Fruit fly (Drosophila melanogaster) whole organism, adult: ENCODE data around the gene CG32262.

Experiments used
- CG11617 ChIP-seq: fragments of 200-800 bp; sonication (Bioruptor generic); optimal IDR thresholded peaks from 2 replicates; lab custom pipeline; 2017; ENCODE audit warnings: mild to moderate bottlenecking, missing biosample characterization, missing genetic modification reagents, missing genetic modification characterization
- CG12768 ChIP-seq: fragments of 200-800 bp; sonication (Bioruptor generic); optimal IDR thresholded peaks from 2 replicates; lab custom pipeline; 2017; ENCODE audit warnings: missing biosample characterization, missing genetic modification characterization, mild to moderate bottlenecking, moderate library complexity, missing genetic modification reagents
- CG14711 ChIP-seq: fragments of 200-800 bp; sonication (Bioruptor generic); optimal IDR thresholded peaks from 2 replicates; lab custom pipeline; 2018; ENCODE audit warnings: missing biosample characterization, mild to moderate bottlenecking, missing genetic modification characterization, moderate library complexity
- CG1620 ChIP-seq: fragments of 200-800 bp; sonication (Bioruptor generic); optimal IDR thresholded peaks from 2 replicates; lab custom pipeline; 2016; ENCODE audit warnings: missing biosample characterization, missing genetic modification characterization
- CG33017 ChIP-seq: fragments of 200-800 bp; sonication (Bioruptor generic); optimal IDR thresholded peaks from 2 replicates; lab custom pipeline; 2018; ENCODE audit warnings: missing biosample characterization, mild to moderate bottlenecking, missing genetic modification characterization, moderate library complexity
- CG5204 ChIP-seq: fragments of 200-800 bp; sonication (Bioruptor generic); optimal IDR thresholded peaks from 2 replicates; lab custom pipeline; 2016; ENCODE audit warnings: missing biosample characterization, missing genetic modification characterization
- CG7045 ChIP-seq: fragments of 200-800 bp; sonication (Bioruptor generic); optimal IDR thresholded peaks from 2 replicates; lab custom pipeline; 2017; ENCODE audit warnings: missing biosample characterization, mild to moderate bottlenecking, missing genetic modification characterization
- CG7101 ChIP-seq: fragments of 200-800 bp; sonication (Bioruptor generic); optimal IDR thresholded peaks from 2 replicates; lab custom pipeline; 2018; ENCODE audit warnings: missing biosample characterization, mild to moderate bottlenecking, missing genetic modification characterization, moderate library complexity
- Clk ChIP-seq: fragments of 200-800 bp; sonication (Bioruptor generic); optimal IDR thresholded peaks from 2 replicates; lab custom pipeline; 2017; ENCODE audit warnings: missing biosample characterization, missing genetic modification characterization
- Crg-1 ChIP-seq: fragments of 200-800 bp; sonication (Bioruptor generic); optimal IDR thresholded peaks from 2 replicates; lab custom pipeline; 2016; ENCODE audit warnings: missing biosample characterization, missing genetic modification characterization
- Hr96 ChIP-seq: fragments of 200-800 bp; sonication (Bioruptor generic); optimal IDR thresholded peaks from 2 replicates; lab custom pipeline; 2016; ENCODE audit warnings: missing biosample characterization, missing genetic modification characterization
- Mnt ChIP-seq: fragments of 200-800 bp; sonication (Bioruptor generic); optimal IDR thresholded peaks from 2 replicates; lab custom pipeline; 2016; ENCODE audit warnings: missing biosample characterization, mild to moderate bottlenecking, missing genetic modification characterization
- bab1 ChIP-seq: fragments of 200-800 bp; sonication (Bioruptor generic); optimal IDR thresholded peaks from 3 replicates; lab custom pipeline; 2019; ENCODE audit warnings: missing biosample characterization, mild to moderate bottlenecking, missing genetic modification characterization, moderate library complexity
- cic ChIP-seq: fragments of 200-800 bp; sonication (Bioruptor generic); optimal IDR thresholded peaks from 2 replicates; lab custom pipeline; 2017; ENCODE audit warnings: missing biosample characterization, mild to moderate bottlenecking, missing genetic modification characterization, moderate library complexity
- cnc ChIP-seq, 2 experiments: fragments of >200 bp; optimal IDR thresholded peaks; 2 replicates each; lab custom pipeline; 2017
- kay ChIP-seq: fragments of 200-800 bp; sonication (Bioruptor generic); peaks from one replicate; lab custom pipeline; 2016; ENCODE audit warnings: missing biosample characterization, missing genetic modification characterization, borderline replicate concordance
- ovo ChIP-seq: fragments of 200-800 bp; sonication (Bioruptor generic); optimal IDR thresholded peaks from 2 replicates; lab custom pipeline; 2016; ENCODE audit warnings: missing biosample characterization, missing genetic modification characterization
- pad ChIP-seq: fragments of 200-800 bp; sonication (Bioruptor generic); optimal IDR thresholded peaks from 3 replicates; lab custom pipeline; 2017; ENCODE audit warnings: missing biosample characterization, missing genetic modification characterization, mild to moderate bottlenecking, moderate library complexity, missing genetic modification reagents
- tj ChIP-seq: fragments of 200-800 bp; sonication (Bioruptor generic); optimal IDR thresholded peaks from 3 replicates; lab custom pipeline; 2017; ENCODE audit warnings: missing biosample characterization, mild to moderate bottlenecking, missing genetic modification characterization, moderate library complexity
- toe ChIP-seq: fragments of 200-800 bp; sonication (Bioruptor generic); optimal IDR thresholded peaks from 2 replicates; lab custom pipeline; 2016; ENCODE audit warnings: missing biosample characterization, missing genetic modification characterization

CG32262 gene

dm6 chr3L:3849763-3850162 lies 39.8 kb upstream of the CG32262 start:
- TF ChIP-seq CG12768 (GFP tag; lab: Kevin White, UChicago): no peak
- no peak for TF ChIP-seq cnc (optimal IDR thresholded peaks at IDR 0.05; lab: Kevin White, UChicago)
- no peak for TF ChIP-seq Mnt (GFP tag; lab: Kevin White, UChicago)
- no peak for TF ChIP-seq tj (GFP tag; lab: Kevin White, UChicago)
- TF ChIP-seq CG14711: no peak
- no peak for TF ChIP-seq CG1620 (GFP tag; lab: Kevin White, UChicago)
- TF ChIP-seq toe: no peak
- no peak for TF ChIP-seq ovo
- no peak for TF ChIP-seq Crg-1 (GFP tag; lab: Kevin White, UChicago)
- TF ChIP-seq bab1 (GFP tag; lab: Kevin White, UChicago): no peak
- TF ChIP-seq kay (GFP tag; lab: Kevin White, UChicago): no peak
- no peak for TF ChIP-seq Clk (GFP tag; lab: Kevin White, UChicago)
- TF ChIP-seq CG5204: no peak
- no peak for TF ChIP-seq Hr96 (GFP tag; lab: Kevin White, UChicago)
- no peak for TF ChIP-seq pad (GFP tag; lab: Kevin White, UChicago)
- TF ChIP-seq CG7045 (GFP tag; lab: Kevin White, UChicago): no peak
- no peak for TF ChIP-seq CG7101 (tag; lab: Kevin White, UChicago)

dm6 chr3L:3848687-3849270 lies 38.8 kb upstream of the CG32262 start:
- TF ChIP-seq Mnt (GFP tag; lab: Kevin White, UChicago) (no peak), CG5204 (no peak), Clk (GFP tag; lab: Kevin White, UChicago) (no peak), bab1 (GFP tag; lab: Kevin White, UChicago) (no peak), CG7045 (GFP tag; lab: Kevin White, UChicago) (no peak), ovo (no peak), kay (GFP tag; lab: Kevin White, UChicago) (no peak), pad (GFP tag; lab: Kevin White, UChicago) (no peak), CG12768 (GFP tag; lab: Kevin White, UChicago) (no peak), CG11617 (GFP tag; lab: Kevin White, UChicago) (no peak), cic (GFP tag; lab: Kevin White, UChicago) (no peak), tj (GFP tag; lab: Kevin White, UChicago) (no peak), toe (no peak), cnc (optimal IDR thresholded peaks at IDR 0.05; lab: Kevin White, UChicago) (no peak), CG14711 (no peak), CG33017 (tag; lab: Kevin White, UChicago) (no peak), Crg-1 (GFP tag; lab: Kevin White, UChicago) (no peak), CG7101 (tag; lab: Kevin White, UChicago) (no peak), Hr96 (GFP tag; lab: Kevin White, UChicago) (no peak)

- no peak for TF ChIP-seq CG7045 (GFP tag; lab: Kevin White, UChicago)
- no peak for TF ChIP-seq CG11617 (GFP tag; lab: Kevin White, UChicago)
- no peak for TF ChIP-seq tj (GFP tag; lab: Kevin White, UChicago)
- TF ChIP-seq CG12768 (GFP tag; lab: Kevin White, UChicago): no peak
These were observed 37.9 kb upstream of the CG32262 start for dm6 chr3L:3847810-3848326.

- TF ChIP-seq CG33017 (tag; lab: Kevin White, UChicago) (no peak), pad (GFP tag; lab: Kevin White, UChicago) (no peak), kay (GFP tag; lab: Kevin White, UChicago) (no peak), CG7101 (tag; lab: Kevin White, UChicago) (no peak), CG5204 (no peak), Clk (GFP tag; lab: Kevin White, UChicago) (no peak)
These were observed 35.9 kb upstream of the CG32262 start, which contains the start of gene Awh for dm6 chr3L:3845815-3846375. Awh (plus strand) TSS chr3L:3846206.

dm6 chr3L:3842981-3843701 lies 33.1 kb upstream of the CG32262 start:
- no peak for TF ChIP-seq toe
- TF ChIP-seq CG1620 (GFP tag; lab: Kevin White, UChicago): no peak
- TF ChIP-seq ovo: no peak
- no peak for TF ChIP-seq CG12768 (GFP tag; lab: Kevin White, UChicago)
- TF ChIP-seq cic (GFP tag; lab: Kevin White, UChicago): no peak

- TF ChIP-seq pad (GFP tag; lab: Kevin White, UChicago) (no peak), CG7101 (tag; lab: Kevin White, UChicago) (no peak), CG1620 (GFP tag; lab: Kevin White, UChicago) (no peak), Clk (GFP tag; lab: Kevin White, UChicago) (no peak), CG33017 (tag; lab: Kevin White, UChicago) (no peak), kay (GFP tag; lab: Kevin White, UChicago) (peak; percentile 35)
These were observed 18.1 kb upstream of the CG32262 start for dm6 chr3L:3828111-3828510.
